Fruit fly (Drosophila melanogaster): ENCODE data around the gene if.

if gene

dm6 chrX:16805768-16806167 is 22.5 kb upstream of the if start, which contains the start of gene ppk28:
ppk28 (plus strand) TSS chrX:16806068.
- TF ChIP-seq jing (GFP tag; optimal IDR thresholded peaks at IDR 0.05), result no peak
- no peak for TF ChIP-seq Hr51 (GFP tag; optimal IDR thresholded peaks at IDR 0.05)
- TF ChIP-seq nau (GFP tag; optimal IDR thresholded peaks at IDR 0.05), result no peak
- TF ChIP-seq sc (optimal IDR thresholded peaks at IDR 0.05), result no peak
- TF ChIP-seq sc (GFP tag; optimal IDR thresholded peaks at IDR 0.05), result no peak
- TF ChIP-seq her (GFP tag; optimal IDR thresholded peaks at IDR 0.05), result no peak
- no peak for TF ChIP-seq Doc3 (GFP tag; IDR thresholded peaks at IDR 0.05; ENCODE audit: partially characterized antibody)
- TF ChIP-seq ERR (GFP tag; optimal IDR thresholded peaks at IDR 0.05), result no peak
- TF ChIP-seq Chrac-16 (GFP tag; optimal IDR thresholded peaks at IDR 0.05), result no peak
- TF ChIP-seq CG18619 (GFP tag; optimal IDR thresholded peaks at IDR 0.05), result no peak
- TF ChIP-seq CG11247 (GFP tag; IDR thresholded peaks at IDR 0.05), result no peak
- TF ChIP-seq bsh (GFP tag; optimal IDR thresholded peaks at IDR 0.05), result no peak
- no peak for TF ChIP-seq CG10147 (GFP tag; optimal IDR thresholded peaks at IDR 0.05)
- TF ChIP-seq CG17359 (tag; optimal IDR thresholded peaks at IDR 0.05), result no peak
- no peak for TF ChIP-seq Xbp1 (GFP tag; optimal IDR thresholded peaks at IDR 0.05)
- TF ChIP-seq CG3065 (GFP tag; optimal IDR thresholded peaks at IDR 0.05), result no peak
- TF ChIP-seq CG10431 (GFP tag; optimal IDR thresholded peaks at IDR 0.05), result no peak

- TF ChIP-seq CG16813 (GFP tag; IDR thresholded peaks at IDR 0.05; ENCODE audit: partially characterized antibody) (peak; percentile 80), Sin3A (optimal IDR thresholded peaks at IDR 0.05) (peak; percentile 26), CG6272 (GFP tag; IDR thresholded peaks at IDR 0.05) (no peak), CG7963 (GFP tag; IDR thresholded peaks at IDR 0.05; ENCODE audit: partially characterized antibody) (peak; percentile 59; the same call in 2 of the 3 replicates), Dp (GFP tag; optimal IDR thresholded peaks at IDR 0.05) (peak; percentile 70), Scr (GFP tag; IDR thresholded peaks at IDR 0.05; ENCODE audit: partially characterized antibody) (peak; percentile 89), CG8290 (GFP tag; optimal IDR thresholded peaks at IDR 0.05) (peak; percentile 43), CG8290 (tag; optimal IDR thresholded peaks at IDR 0.05) (peak in 1 of 2 experiments; percentile 31), CG17186 (GFP tag; optimal IDR thresholded peaks at IDR 0.05) (peak; percentile 5), trem (tag; optimal IDR thresholded peaks at IDR 0.05) (peak; percentile 34), CG9797 (GFP tag; optimal IDR thresholded peaks at IDR 0.05) (peak; percentile 53), unc-4 (GFP tag; IDR thresholded peaks at IDR 0.05; ENCODE audit: partially characterized antibody) (peak; percentile 86), CG34224 (GFP tag; IDR thresholded peaks at IDR 0.05; ENCODE audit: partially characterized antibody) (peak; percentile 79), gro (GFP tag; optimal IDR thresholded peaks at IDR 0.05) (peak; percentile 30), CG18764 (GFP tag; optimal IDR thresholded peaks at IDR 0.05) (no peak), HLH4C (GFP tag; IDR thresholded peaks at IDR 0.05; ENCODE audit: partially characterized antibody) (peak; percentile 81), CG1529 (GFP tag; optimal IDR thresholded peaks at IDR 0.05) (no peak), CG1603 (tag; optimal IDR thresholded peaks at IDR 0.05) (peak; percentile 28), zen2 (GFP tag; IDR thresholded peaks at IDR 0.05; ENCODE audit: partially characterized antibody) (peak; percentile 58; the same call in 1 of the 3 replicates), slp2 (GFP tag; optimal IDR thresholded peaks at IDR 0.05) (no peak), nmo (GFP tag; optimal IDR thresholded peaks at IDR 0.05) (peak; percentile 4), Stat92E (GFP tag; optimal IDR thresholded peaks at IDR 0.05) (peak in 1 of 3 experiments; percentile 55), CG10267 (tag; optimal IDR thresholded peaks at IDR 0.05) (peak; percentile 3), CG13624 (GFP tag; optimal IDR thresholded peaks at IDR 0.05) (peak; percentile 53), CG11085 (GFP tag; IDR thresholded peaks at IDR 0.05) (no peak), CG14860 (GFP tag; IDR thresholded peaks at IDR 0.05; ENCODE audit: partially characterized antibody) (peak; percentile 81), knrl (GFP tag; IDR thresholded peaks at IDR 0.05; ENCODE audit: partially characterized antibody) (peak; percentile 82), Doc3 (GFP tag; IDR thresholded peaks at IDR 0.05; ENCODE audit: partially characterized antibody) (peak; percentile 84), CG2129 (GFP tag; IDR thresholded peaks at IDR 0.05; ENCODE audit: partially characterized antibody) (peak; percentile 79), gfzf (GFP tag; optimal IDR thresholded peaks at IDR 0.05) (peak; percentile 63), bbx (GFP tag; IDR thresholded peaks at IDR 0.05; ENCODE audit: partially characterized antibody) (peak; percentile 86), vnd (GFP tag; IDR thresholded peaks at IDR 0.05; ENCODE audit: partially characterized antibody) (peak; percentile 83)
Observed at dm6 chrX:16803299-16803698, 20.1 kb upstream of the if start, which contains the start of the genes Rai1 and CG13005. Rai1 (minus strand) TSS chrX:16803344. CG13005 (plus strand) TSS chrX:16803650.
